Worm (Caenorhabditis elegans): ENCODE measurements around the gene aagr-2.

- TF ChIP-seq daf-12 (tag; optimal IDR thresholded peaks at IDR 0.05) = no peak
- no peak for TF ChIP-seq unc-62 (GFP tag; optimal IDR thresholded peaks at IDR 0.05)
- no peak for TF ChIP-seq R02D3.7 (tag; optimal IDR thresholded peaks at IDR 0.05)
These were observed 41.5 kb upstream of the aagr-2 start for ce11 chrII:4966576-4966975.
